Worm (Caenorhabditis elegans) whole organism, mixed stage, embryonic: ENCODE data around the gene ssu-1.

Experiments
- cnd-1 ChIP-seq: fragments of 200-800 bp; sonication (Bioruptor generic); optimal IDR thresholded peaks from 2 replicates; lab custom pipeline; 2018; ENCODE audit warnings: mild to moderate bottlenecking, missing genetic modification characterization, missing compliant biosample characterization
- lin-13 ChIP-seq: fragments of 150-350 bp; optimal IDR thresholded peaks from 2 replicates; lab custom pipeline; 2014; ENCODE audit warnings: missing biosample characterization, missing genetic modification characterization
- mab-5 ChIP-seq: fragments of 150-350 bp; optimal IDR thresholded peaks from 2 replicates; lab custom pipeline; 2014; ENCODE audit warnings: missing biosample characterization, missing genetic modification characterization
- nhr-28 ChIP-seq: fragments of 150-350 bp; optimal IDR thresholded peaks from 2 replicates; lab custom pipeline; 2014; ENCODE audit warnings: missing biosample characterization, missing genetic modification characterization
- unc-39 ChIP-seq: fragments of 150-350 bp; optimal IDR thresholded peaks from 2 replicates; lab custom pipeline; 2014; ENCODE audit warnings: missing biosample characterization, missing genetic modification characterization
- unc-62 ChIP-seq: fragments of 150-350 bp; optimal IDR thresholded peaks from 2 replicates; lab custom pipeline; 2014; ENCODE audit warnings: missing biosample characterization, missing genetic modification reagents, missing genetic modification characterization

ce11 chrV:20123010-20123409 lies 10.1 kb downstream of the ssu-1 start:
- TF ChIP-seq unc-62 (GFP tag; lab: Kevin White, UChicago): no peak
- no peak for TF ChIP-seq nhr-28
- no peak for TF ChIP-seq unc-39 (tag; lab: Kevin White, UChicago)
- TF ChIP-seq lin-13 (tag; lab: Kevin White, UChicago): no peak
- no peak for TF ChIP-seq mab-5
- no peak for TF ChIP-seq cnd-1 (tag; lab: Kevin White, UChicago)
